Worm (Caenorhabditis elegans): ENCODE measurements around the gene pas-6.

- no peak for TF ChIP-seq W03F9.2 (tag; optimal IDR thresholded peaks at IDR 0.05)
- no peak for TF ChIP-seq him-1 (tag; optimal IDR thresholded peaks at IDR 0.05)
- no peak for TF ChIP-seq dao-5 (tag; optimal IDR thresholded peaks at IDR 0.05)
Observed at ce11 chrV:5621390-5621789, 37.2 kb upstream of the pas-6 start, which contains the start of gene M03E7.1.
